Worm (Caenorhabditis elegans) whole organism, young adult: ENCODE results near the gene fbxb-79.

ENCODE experiments used
- C17E4.6 ChIP-seq: fragments of 200-800 bp; sonication (Bioruptor generic); IDR thresholded peaks from 2 replicates; pipeline ENCODE4 v1.3.6; 2022; ENCODE audit warnings: missing genetic modification reagents, missing genetic modification characterization, missing compliant biosample characterization
- D2030.7 ChIP-seq: fragments of 200-800 bp; sonication (Bioruptor generic); IDR thresholded peaks from 2 replicates; pipeline ENCODE4 v1.3.6; 2022; ENCODE audit warnings: missing genetic modification reagents, missing genetic modification characterization, missing compliant biosample characterization
- F22D6.2 ChIP-seq: sonication (generic microtip); optimal IDR thresholded peaks from 2 replicates; lab custom pipeline; 2016; ENCODE audit warnings: mild to moderate bottlenecking, missing genetic modification characterization, missing compliant biosample characterization
- F23B12.7 ChIP-seq: sonication (generic microtip); optimal IDR thresholded peaks from 2 replicates; lab custom pipeline; 2017; ENCODE audit warnings: missing genetic modification characterization, mild to moderate bottlenecking, missing compliant biosample characterization, antibody characterized with exemption, moderate library complexity; ENCODE audit not compliant: insufficient read depth
- K12H6.12 ChIP-seq: fragments of 200-800 bp; sonication (Bioruptor generic); optimal IDR thresholded peaks from 2 replicates; lab custom pipeline; 2018; ENCODE audit warnings: mild to moderate bottlenecking, missing genetic modification characterization, missing compliant biosample characterization
- Y53G8AR.9 ChIP-seq: fragments of 200-800 bp; sonication (Bioruptor generic); conservative IDR thresholded peaks from 2 replicates; pipeline ENCODE4 v1.3.6; 2022; ENCODE audit warnings: missing genetic modification reagents, missing genetic modification characterization, missing compliant biosample characterization
- Y67H2A.10 ChIP-seq: fragments of 200-800 bp; sonication (Bioruptor generic); conservative IDR thresholded peaks from 2 replicates; pipeline ENCODE4 v1.3.6; 2022; ENCODE audit warnings: missing genetic modification reagents, missing genetic modification characterization, missing compliant biosample characterization
- Y95B8A.8 ChIP-seq: fragments of 200-800 bp; sonication (Bioruptor generic); IDR thresholded peaks from 2 replicates; pipeline ENCODE4 v1.3.6; 2022; ENCODE audit warnings: missing genetic modification reagents, missing genetic modification characterization, missing compliant biosample characterization
- ZK185.1 ChIP-seq: sonication (generic microtip); optimal IDR thresholded peaks from 2 replicates; lab custom pipeline; 2016; ENCODE audit warnings: mild to moderate bottlenecking, missing genetic modification characterization, missing compliant biosample characterization; ENCODE audit not compliant: poor library complexity, severe bottlenecking
- aptf-2 ChIP-seq: fragments of 200-800 bp; sonication (Bioruptor generic); conservative IDR thresholded peaks from 2 replicates; pipeline ENCODE4 v1.3.6; 2022; ENCODE audit warnings: missing genetic modification reagents, missing genetic modification characterization, missing compliant biosample characterization
- attf-3 ChIP-seq: fragments of 200-800 bp; sonication (Bioruptor generic); conservative IDR thresholded peaks from 2 replicates; pipeline ENCODE4 v1.3.6; 2022; ENCODE audit warnings: missing genetic modification reagents, missing genetic modification characterization, missing compliant biosample characterization
- bed-2 ChIP-seq: fragments of 200-800 bp; sonication (Bioruptor generic); IDR thresholded peaks from 2 replicates; pipeline ENCODE4 v1.3.6; 2022; ENCODE audit warnings: missing genetic modification reagents, missing genetic modification characterization, missing compliant biosample characterization
- ceh-100 ChIP-seq: fragments of 200-800 bp; sonication (Bioruptor generic); IDR thresholded peaks from 2 replicates; pipeline ENCODE4 v1.3.6; 2022; ENCODE audit warnings: missing genetic modification reagents, missing genetic modification characterization, missing compliant biosample characterization
- ceh-91 ChIP-seq: fragments of 200-800 bp; sonication (Bioruptor generic); IDR thresholded peaks from 2 replicates; pipeline ENCODE4 v1.3.6; 2022; ENCODE audit warnings: missing genetic modification reagents, missing genetic modification characterization, missing compliant biosample characterization
- chd-7 ChIP-seq: sonication (generic microtip); optimal IDR thresholded peaks from 2 replicates; lab custom pipeline; 2016; ENCODE audit warnings: mild to moderate bottlenecking, missing genetic modification characterization, moderate library complexity, missing compliant biosample characterization
- dox-1 ChIP-seq: fragments of 200-800 bp; sonication (Bioruptor generic); IDR thresholded peaks from 2 replicates; pipeline ENCODE4 v1.3.6; 2022; ENCODE audit warnings: missing genetic modification reagents, missing genetic modification characterization, missing compliant biosample characterization
- ekl-4 ChIP-seq: fragments of 200-800 bp; sonication (Bioruptor generic); IDR thresholded peaks from 2 replicates; pipeline ENCODE4 v1.3.6; 2022; ENCODE audit warnings: missing genetic modification reagents, missing genetic modification characterization, missing compliant biosample characterization
- gei-17 ChIP-seq: fragments of 200-800 bp; sonication (Bioruptor generic); optimal IDR thresholded peaks from 2 replicates; lab custom pipeline; 2018; ENCODE audit warnings: mild to moderate bottlenecking, missing genetic modification characterization, missing compliant biosample characterization
- him-1 ChIP-seq: sonication (generic microtip); optimal IDR thresholded peaks from 2 replicates; lab custom pipeline; 2016; ENCODE audit warnings: missing genotype, missing genetic modification reagents, missing genetic modification characterization, missing compliant biosample characterization
- hlh-26 ChIP-seq: fragments of 200-800 bp; sonication (Bioruptor generic); conservative IDR thresholded peaks from 2 replicates; pipeline ENCODE4 v1.3.6; 2022; ENCODE audit warnings: missing genetic modification reagents, missing genetic modification characterization, missing compliant biosample characterization
- hmg-1.2 ChIP-seq: fragments of 200-800 bp; sonication (Bioruptor generic); IDR thresholded peaks from 2 replicates; pipeline ENCODE4 v1.3.6; 2022; ENCODE audit warnings: missing genetic modification reagents, missing genetic modification characterization, missing compliant biosample characterization
- hmg-20 ChIP-seq: fragments of 200-800 bp; sonication (Bioruptor generic); IDR thresholded peaks from 2 replicates; pipeline ENCODE4 v1.3.6; 2022; ENCODE audit warnings: missing genetic modification reagents, missing genetic modification characterization, missing compliant biosample characterization
- hsf-1 ChIP-seq: fragments of 200-800 bp; sonication (Bioruptor generic); IDR thresholded peaks from 2 replicates; pipeline ENCODE4 v1.3.6; 2022; ENCODE audit warnings: missing genetic modification reagents, missing genetic modification characterization, missing compliant biosample characterization
- let-607 ChIP-seq, 2 experiments: fragments of 200-800 bp in 1 of 2; sonication (Bioruptor generic) in 1 of 2; sonication (generic microtip) in 1 of 2; optimal IDR thresholded peaks; 2 replicates each; lab custom pipeline; 2016 to 2018; ENCODE audit warnings: mild to moderate bottlenecking in 2 of 2, missing compliant biosample characterization in 2 of 2, missing genetic modification characterization in 2 of 2, moderate library complexity in 2 of 2, missing genotype in 1 of 2
- lin-35 ChIP-seq, 3 experiments: fragments of 150-350 bp in 2 of 3; sonication (generic microtip) in 1 of 3; optimal IDR thresholded peaks; 2 replicates each; lab custom pipeline; 2014 to 2018; ENCODE audit warnings: missing biosample characterization in 3 of 3, missing genetic modification characterization in 3 of 3, missing genetic modification reagents in 3 of 3
- lin-54 ChIP-seq: fragments of 200-800 bp; sonication (Bioruptor generic); optimal IDR thresholded peaks from 2 replicates; lab custom pipeline; 2018; ENCODE audit warnings: mild to moderate bottlenecking, missing genetic modification characterization, missing compliant biosample characterization
- lir-1 ChIP-seq: fragments of 200-800 bp; sonication (Bioruptor generic); conservative IDR thresholded peaks from 2 replicates; pipeline ENCODE4 v1.3.6; 2022; ENCODE audit warnings: missing genetic modification reagents, missing genetic modification characterization, missing compliant biosample characterization
- madf-3 ChIP-seq: fragments of 200-800 bp; sonication (Bioruptor generic); IDR thresholded peaks from 2 replicates; pipeline ENCODE4 v1.3.6; 2022; ENCODE audit warnings: missing genetic modification reagents, missing genetic modification characterization, missing compliant biosample characterization
- madf-6 ChIP-seq: fragments of 200-800 bp; sonication (Bioruptor generic); IDR thresholded peaks from 2 replicates; pipeline ENCODE4 v1.3.6; 2022; ENCODE audit warnings: missing genetic modification reagents, missing genetic modification characterization, missing compliant biosample characterization
- mel-28 ChIP-seq: sonication (generic microtip); optimal IDR thresholded peaks from 2 replicates; lab custom pipeline; 2016; ENCODE audit warnings: borderline replicate concordance, mild to moderate bottlenecking, missing genetic modification characterization, missing compliant biosample characterization
- mes-4 ChIP-seq: sonication (generic microtip); optimal IDR thresholded peaks from 2 replicates; lab custom pipeline; 2016; ENCODE audit warnings: missing genotype, missing genetic modification characterization, missing compliant biosample characterization
- mxl-1 ChIP-seq: sonication (generic microtip); optimal IDR thresholded peaks from 2 replicates; lab custom pipeline; 2016; ENCODE audit warnings: missing genetic modification characterization, missing compliant biosample characterization
- nhr-179 ChIP-seq: sonication (generic microtip); optimal IDR thresholded peaks from 2 replicates; lab custom pipeline; 2016; ENCODE audit warnings: mild to moderate bottlenecking, missing genetic modification characterization, missing compliant biosample characterization
- rec-8 ChIP-seq, 2 experiments: sonication (generic microtip); optimal IDR thresholded peaks; 2 replicates each; lab custom pipeline; 2016; ENCODE audit warnings: mild to moderate bottlenecking in 2 of 2, missing genetic modification characterization in 2 of 2, missing genetic modification reagents in 2 of 2, missing genotype in 2 of 2, missing biosample characterization in 1 of 2, missing compliant biosample characterization in 1 of 2, moderate library complexity in 1 of 2
- snpc-3.4 ChIP-seq: sonication (generic microtip); optimal IDR thresholded peaks from 2 replicates; lab custom pipeline; 2017; ENCODE audit warnings: missing genetic modification characterization, mild to moderate bottlenecking, missing compliant biosample characterization, antibody characterized with exemption, moderate library complexity, missing genotype, missing genetic modification reagents
- somi-1 ChIP-seq: fragments of 200-800 bp; sonication (Bioruptor generic); optimal IDR thresholded peaks from 2 replicates; lab custom pipeline; 2018; ENCODE audit warnings: mild to moderate bottlenecking, missing genetic modification characterization, missing compliant biosample characterization
- sptf-2 ChIP-seq: fragments of 200-800 bp; sonication (Bioruptor generic); optimal IDR thresholded peaks from 2 replicates; lab custom pipeline; 2018; ENCODE audit warnings: mild to moderate bottlenecking, missing genetic modification characterization, missing compliant biosample characterization
- tlf-1 ChIP-seq: fragments of 200-800 bp; sonication (Bioruptor generic); optimal IDR thresholded peaks from 2 replicates; lab custom pipeline; 2018; ENCODE audit warnings: mild to moderate bottlenecking, missing genetic modification characterization, missing compliant biosample characterization
- xnd-1 ChIP-seq: sonication (generic microtip); optimal IDR thresholded peaks from 2 replicates; lab custom pipeline; 2016; ENCODE audit warnings: missing genotype, missing genetic modification reagents, missing genetic modification characterization, missing compliant biosample characterization
- zfh-2 ChIP-seq: fragments of 200-800 bp; sonication (Bioruptor generic); conservative IDR thresholded peaks from 2 replicates; pipeline ENCODE4 v1.3.6; 2022; ENCODE audit warnings: missing genetic modification reagents, missing genetic modification characterization, missing compliant biosample characterization
- zim-3 ChIP-seq: sonication (generic microtip); optimal IDR thresholded peaks from 2 replicates; lab custom pipeline; 2017; ENCODE audit warnings: mild to moderate bottlenecking, missing genetic modification characterization, moderate library complexity, missing compliant biosample characterization
- ztf-25 ChIP-seq: fragments of 200-800 bp; sonication (Bioruptor generic); IDR thresholded peaks from 2 replicates; pipeline ENCODE4 v1.3.6; 2022; ENCODE audit warnings: missing genetic modification reagents, missing genetic modification characterization, missing compliant biosample characterization
- ztf-6 ChIP-seq: fragments of 200-800 bp; sonication (Bioruptor generic); IDR thresholded peaks from 2 replicates; pipeline ENCODE4 v1.3.6; 2022; ENCODE audit warnings: missing genetic modification reagents, missing genetic modification characterization, missing compliant biosample characterization

fbxb-79 gene

ce11 chrIV:11150844-11151243 lies 38.5 kb downstream of the fbxb-79 start, which contains the start of gene C08F8.2:
Gene C08F8.2 (plus strand): TSS chrIV:11150997.
- TF ChIP-seq nhr-179 (tag; lab: Kevin White, UChicago) (no peak), F22D6.2 (tag; lab: Kevin White, UChicago) (no peak), madf-6 (GFP tag; lab: Robert Waterston, UW) (no peak), ztf-25 (GFP tag; lab: Robert Waterston, UW) (no peak), C17E4.6 (no peak), gei-17 (GFP tag; lab: Kevin White, UChicago) (no peak), madf-3 (GFP tag; lab: Robert Waterston, UW) (no peak), rec-8 (tag; optimal IDR thresholded peaks at IDR 0.05; lab: Kevin White, UChicago) (no peak), sptf-2 (GFP tag; lab: Kevin White, UChicago) (no peak), mxl-1 (no peak), aptf-2 (GFP tag; lab: Robert Waterston, UW) (no peak), dox-1 (GFP tag; lab: Robert Waterston, UW) (no peak), hsf-1 (GFP tag; lab: Robert Waterston, UW) (0 out of 2 replicates have a peak, but pooled peaks have one; percentile 26), zim-3 (tag; lab: Kevin White, UChicago) (no peak), lin-35 (GFP tag; optimal IDR thresholded peaks at IDR 0.05; lab: Kevin White, UChicago) (no peak), lin-54 (GFP tag; lab: Kevin White, UChicago) (peak; percentile 22), Y53G8AR.9 (0 out of 2 replicates have a peak, but pooled peaks have one; percentile 54), somi-1 (GFP tag; lab: Kevin White, UChicago) (no peak), him-1 (tag; lab: Kevin White, UChicago) (no peak), mel-28 (tag; lab: Kevin White, UChicago) (no peak), ZK185.1 (tag; lab: Kevin White, UChicago) (no peak)

DNA sequence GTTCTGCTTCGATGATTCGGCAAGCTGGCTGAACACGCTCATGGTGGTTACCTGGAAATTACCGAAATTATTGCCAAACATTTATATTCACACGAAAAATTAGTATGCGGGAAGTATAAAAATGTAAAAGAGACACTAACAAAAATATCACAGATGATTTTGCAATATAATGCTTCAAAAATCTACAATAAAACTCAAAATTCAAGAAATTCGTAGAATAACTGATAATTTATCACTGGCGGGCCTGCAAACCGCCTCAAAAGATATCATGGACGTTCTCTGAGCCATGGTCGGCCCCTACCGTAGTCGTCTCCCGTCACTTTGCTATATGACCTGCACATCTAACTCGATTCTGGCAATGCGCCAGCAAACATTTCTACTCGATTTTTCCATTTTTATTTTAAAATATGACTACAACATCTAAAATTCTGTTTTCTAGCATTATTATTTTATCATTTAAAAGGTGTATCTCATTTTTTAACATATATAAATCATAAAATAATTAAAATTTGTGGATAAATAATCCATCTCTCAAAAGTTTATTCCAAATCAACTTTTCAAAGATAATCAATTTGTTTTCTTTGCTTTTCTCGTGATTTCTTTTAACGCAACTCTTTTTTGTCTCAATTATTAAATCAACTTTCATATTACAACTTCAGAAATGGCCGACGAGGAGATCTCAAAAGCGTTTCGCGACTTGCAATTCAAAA lies 39.7 kb downstream of the fbxb-79 start, which contains the start of the genes F01G4.6 and pfd-1:
Gene F01G4.6, minus strand, starts transcription at position 51 of the 710 bp plus-strand sequence.
Gene pfd-1, plus strand, starts transcription at position 660 of the 710 bp plus-strand sequence.
- TF ChIP-seq ekl-4: peak; percentile 85
- peak; percentile 46; the same call in 1 of the 2 replicates for TF ChIP-seq hmg-20 (GFP tag; lab: Robert Waterston, UW)
- peak; percentile 89 for TF ChIP-seq tlf-1 (GFP tag; lab: Kevin White, UChicago)
- 0 out of 2 replicates have a peak, but pooled peaks have one; percentile 38 for TF ChIP-seq D2030.7 (GFP tag; lab: Robert Waterston, UW)
- peak; percentile 73 for TF ChIP-seq F23B12.7 (tag; lab: Kevin White, UChicago)
- no peak for TF ChIP-seq hlh-26 (GFP tag; lab: Robert Waterston, UW)
- peak; percentile 41; the same call in 1 of the 2 replicates for TF ChIP-seq Y67H2A.10 (GFP tag; lab: Robert Waterston, UW)
- 0 out of 2 replicates have a peak, but pooled peaks have one; percentile 27 for TF ChIP-seq ceh-91 (GFP tag; lab: Robert Waterston, UW)
- TF ChIP-seq nhr-179 (tag; lab: Kevin White, UChicago): no peak
- no peak for TF ChIP-seq bed-2 (GFP tag; lab: Robert Waterston, UW)
- TF ChIP-seq let-607 (tag; optimal IDR thresholded peaks at IDR 0.05; lab: Kevin White, UChicago): peak in 1 of 2 experiments; percentile 79
- 0 out of 2 replicates have a peak, but pooled peaks have one; percentile 49 for TF ChIP-seq Y95B8A.8 (GFP tag; lab: Robert Waterston, UW)
- peak; percentile 65; the same call in 1 of the 2 replicates for TF ChIP-seq hmg-1.2 (GFP tag; lab: Robert Waterston, UW)
- TF ChIP-seq snpc-3.4 (tag; lab: Kevin White, UChicago): peak; percentile 57
- peak; percentile 23 for TF ChIP-seq F22D6.2 (tag; lab: Kevin White, UChicago)
- TF ChIP-seq ceh-100 (GFP tag; lab: Robert Waterston, UW): peak; percentile 73
- TF ChIP-seq chd-7 (tag; lab: Kevin White, UChicago): peak; percentile 11
- no peak for TF ChIP-seq ztf-6 (GFP tag; lab: Robert Waterston, UW)
- peak; percentile 85 for TF ChIP-seq madf-6 (GFP tag; lab: Robert Waterston, UW)
- peak; percentile 68 for TF ChIP-seq K12H6.12 (tag; lab: Kevin White, UChicago)
- peak; percentile 42 for TF ChIP-seq xnd-1 (tag; lab: Kevin White, UChicago)
- no peak for TF ChIP-seq mes-4 (tag; lab: Kevin White, UChicago)
- TF ChIP-seq zim-3 (tag; lab: Kevin White, UChicago): no peak
- TF ChIP-seq somi-1 (GFP tag; lab: Kevin White, UChicago): peak; percentile 1
- peak; percentile 43; the same call in 1 of the 2 replicates for TF ChIP-seq attf-3 (GFP tag; lab: Robert Waterston, UW)
- TF ChIP-seq zfh-2 (GFP tag; lab: Robert Waterston, UW): 0 out of 2 replicates have a peak, but pooled peaks have one; percentile 13
- TF ChIP-seq ztf-25 (GFP tag; lab: Robert Waterston, UW): no peak
- TF ChIP-seq lir-1 (GFP tag; lab: Robert Waterston, UW): peak; percentile 54
- TF ChIP-seq Y53G8AR.9: peak; percentile 85
